Fruit fly (Drosophila melanogaster) whole organism, embryonic: ENCODE measurements around the gene mRRF2.

Experiments used
- ATbp ChIP-seq: fragments of 200-800 bp; sonication (Bioruptor generic); optimal IDR thresholded peaks from 2 replicates; lab custom pipeline; 2017; ENCODE audit warnings: missing biosample characterization, mild to moderate bottlenecking, missing genetic modification characterization, missing genetic modification reagents
- CG1024 ChIP-seq: fragments of 200-800 bp; sonication (Bioruptor generic); IDR thresholded peaks from 2 replicates; pipeline ENCODE4 v1.3.6; 2022; ENCODE audit warnings: missing biosample characterization, missing genetic modification characterization
- CG11085 ChIP-seq: fragments of 200-800 bp; sonication (Bioruptor generic); IDR thresholded peaks from 2 replicates; pipeline ENCODE4 v1.3.6; 2022; ENCODE audit warnings: missing biosample characterization, missing genetic modification characterization
- CG12744 ChIP-seq: fragments of 200-800 bp; sonication (Bioruptor generic); optimal IDR thresholded peaks from 2 replicates; lab custom pipeline; 2016; ENCODE audit warnings: missing biosample characterization, missing genetic modification characterization
- CG13775 ChIP-seq: fragments of 200-800 bp; sonication (Bioruptor generic); optimal IDR thresholded peaks from 3 replicates; lab custom pipeline; 2017; ENCODE audit warnings: missing biosample characterization, mild to moderate bottlenecking, missing genetic modification characterization
- CG2129 ChIP-seq: fragments of 200-800 bp; sonication (Bioruptor generic); IDR thresholded peaks from 2 replicates; pipeline ENCODE4 v1.3.6; 2022; ENCODE audit warnings: missing biosample characterization, missing genetic modification characterization; ENCODE audit not compliant: partially characterized antibody
- CG2678 ChIP-seq: fragments of 200-800 bp; sonication (Bioruptor generic); optimal IDR thresholded peaks from 3 replicates; lab custom pipeline; 2019; ENCODE audit warnings: missing biosample characterization, mild to moderate bottlenecking, missing genetic modification characterization, moderate library complexity
- CG31441 ChIP-seq: fragments of 200-800 bp; sonication (Bioruptor generic); IDR thresholded peaks from 2 replicates; pipeline ENCODE4 v1.3.6; 2022; ENCODE audit warnings: missing biosample characterization, missing genetic modification characterization
- CG3281 ChIP-seq: fragments of 200-800 bp; sonication (Bioruptor generic); optimal IDR thresholded peaks from 3 replicates; lab custom pipeline; 2017; ENCODE audit warnings: missing biosample characterization, mild to moderate bottlenecking, missing genetic modification characterization
- CG3838 ChIP-seq: fragments of 200-800 bp; sonication (Bioruptor generic); optimal IDR thresholded peaks from 3 replicates; lab custom pipeline; 2016; ENCODE audit warnings: missing biosample characterization, missing genetic modification characterization
- CG7357 ChIP-seq: fragments of 200-800 bp; sonication (Bioruptor generic); IDR thresholded peaks from 3 replicates; pipeline ENCODE4 v1.3.6; 2022; ENCODE audit warnings: missing biosample characterization, missing genetic modification characterization
- CG8924 ChIP-seq: fragments of 200-800 bp; optimal IDR thresholded peaks from 3 replicates; lab custom pipeline; 2019; ENCODE audit warnings: missing biosample characterization, mild to moderate bottlenecking, missing genetic modification characterization, moderate library complexity
- Deaf1 ChIP-seq: fragments of 200-800 bp; optimal IDR thresholded peaks from 3 replicates; lab custom pipeline; 2019; ENCODE audit warnings: missing biosample characterization, mild to moderate bottlenecking, missing genetic modification characterization, moderate library complexity
- Dek ChIP-seq: fragments of 200-800 bp; sonication (Bioruptor generic); optimal IDR thresholded peaks from 3 replicates; lab custom pipeline; 2019; ENCODE audit warnings: missing biosample characterization, mild to moderate bottlenecking, missing genetic modification characterization, moderate library complexity
- Eip74EF ChIP-seq, 2 experiments: fragments of 200-800 bp in 1 of 2; fragments of >200 bp in 1 of 2; sonication (Bioruptor generic) in 1 of 2; optimal IDR thresholded peaks; 2 replicates each; lab custom pipeline; 2017 to 2019; ENCODE audit warnings: missing biosample characterization in 2 of 2, missing genetic modification characterization in 2 of 2, mild to moderate bottlenecking in 1 of 2, moderate library complexity in 1 of 2
- HmgZ ChIP-seq: fragments of 200-800 bp; sonication (Bioruptor generic); optimal IDR thresholded peaks from 2 replicates; lab custom pipeline; 2018; ENCODE audit warnings: missing biosample characterization, mild to moderate bottlenecking, missing genetic modification characterization
- Mrtf ChIP-seq: fragments of 200-800 bp; sonication (Bioruptor generic); IDR thresholded peaks from 3 replicates; pipeline ENCODE4 v1.3.6; 2022; ENCODE audit warnings: missing biosample characterization, missing genetic modification characterization
- Pdp1 ChIP-seq, 2 experiments: fragments of 200-800 bp; sonication (Bioruptor generic); optimal IDR thresholded peaks; 3 replicates each; lab custom pipeline; 2016; ENCODE audit warnings: missing biosample characterization in 2 of 2, missing genetic modification characterization in 2 of 2, mild to moderate bottlenecking in 1 of 2, moderate library complexity in 1 of 2
- Ravus ChIP-seq: fragments of 200-800 bp; sonication (Bioruptor generic); IDR thresholded peaks from 2 replicates; pipeline ENCODE4 v1.3.6; 2022; ENCODE audit warnings: missing biosample characterization, missing genetic modification characterization
- Tbp ChIP-seq: fragments of >200 bp; optimal IDR thresholded peaks from 2 replicates; lab custom pipeline; 2018; ENCODE audit warnings: missing biosample characterization, missing genetic modification characterization
- bab2 ChIP-seq: fragments of 200-800 bp; sonication (Bioruptor generic); optimal IDR thresholded peaks from 2 replicates; lab custom pipeline; 2016; ENCODE audit warnings: missing biosample characterization, missing genetic modification characterization
- chif ChIP-seq, 2 experiments: fragments of 200-800 bp; sonication (Bioruptor generic); optimal IDR thresholded peaks; 3 replicates each; lab custom pipeline; 2016; ENCODE audit warnings: missing biosample characterization in 2 of 2, missing genetic modification characterization in 2 of 2
- da ChIP-seq: fragments of 200-800 bp; sonication (Bioruptor generic); optimal IDR thresholded peaks from 2 replicates; lab custom pipeline; 2016; ENCODE audit warnings: missing biosample characterization, missing genetic modification characterization
- dmrt99B ChIP-seq: fragments of 200-800 bp; sonication (Bioruptor generic); optimal IDR thresholded peaks from 2 replicates; lab custom pipeline; 2018; ENCODE audit warnings: missing biosample characterization, mild to moderate bottlenecking, missing genetic modification characterization, moderate library complexity
- exex ChIP-seq: fragments of 200-800 bp; sonication (Bioruptor generic); optimal IDR thresholded peaks from 4 replicates; lab custom pipeline; 2018; ENCODE audit warnings: missing biosample characterization, mild to moderate bottlenecking, missing genetic modification characterization, moderate library complexity
- gcm2 ChIP-seq: fragments of 200-800 bp; sonication (Bioruptor generic); optimal IDR thresholded peaks from 2 replicates; lab custom pipeline; 2016; ENCODE audit warnings: missing biosample characterization, missing genetic modification characterization
- insv ChIP-seq, 2 experiments: fragments of 200-800 bp; sonication (Bioruptor generic); optimal IDR thresholded peaks; 3 replicates each; lab custom pipeline; 2016 to 2018; ENCODE audit warnings: missing biosample characterization in 2 of 2, missing genetic modification characterization in 2 of 2
- knrl ChIP-seq: fragments of 200-800 bp; sonication (Bioruptor generic); IDR thresholded peaks from 3 replicates; pipeline ENCODE4 v1.3.6; 2022; ENCODE audit warnings: missing biosample characterization, missing genetic modification characterization; ENCODE audit not compliant: partially characterized antibody
- mirr ChIP-seq: fragments of 200-800 bp; sonication (Bioruptor generic); optimal IDR thresholded peaks from 3 replicates; lab custom pipeline; 2018; ENCODE audit warnings: missing biosample characterization, mild to moderate bottlenecking, missing genetic modification characterization
- odd ChIP-seq: fragments of 200-800 bp; sonication (Bioruptor generic); optimal IDR thresholded peaks from 2 replicates; lab custom pipeline; 2017; ENCODE audit warnings: missing biosample characterization, mild to moderate bottlenecking, missing genetic modification characterization
- pan ChIP-seq, 4 experiments: fragments of >200 bp in 3 of 4; fragments of 200-800 bp in 1 of 4; sonication (Bioruptor generic) in 1 of 4; optimal IDR thresholded peaks in 3 of 4; IDR thresholded peaks in 1 of 4; 2 replicates each; pipeline versions ENCODE4 v1.3.6 to Lab custom; 2017 to 2022; ENCODE audit warnings: missing biosample characterization in 2 of 4, missing genetic modification characterization in 2 of 4, mixed read lengths in 1 of 4
- pita ChIP-seq: fragments of 200-800 bp; sonication (Bioruptor generic); optimal IDR thresholded peaks from 2 replicates; lab custom pipeline; 2017; ENCODE audit warnings: missing biosample characterization, mild to moderate bottlenecking, missing genetic modification characterization
- ranshi ChIP-seq: fragments of 200-800 bp; sonication (Bioruptor generic); IDR thresholded peaks from 2 replicates; pipeline ENCODE4 v1.3.6; 2022; ENCODE audit warnings: missing biosample characterization, missing genetic modification characterization
- schlank ChIP-seq: fragments of 200-800 bp; sonication (Bioruptor generic); optimal IDR thresholded peaks from 2 replicates; lab custom pipeline; 2018; ENCODE audit warnings: missing biosample characterization, mild to moderate bottlenecking, missing genetic modification characterization
- sd ChIP-seq: fragments of 200-800 bp; sonication (Bioruptor generic); optimal IDR thresholded peaks from 3 replicates; lab custom pipeline; 2018; ENCODE audit warnings: missing biosample characterization, mild to moderate bottlenecking, missing genetic modification characterization, moderate library complexity
- slbo ChIP-seq: fragments of 200-800 bp; sonication (Bioruptor generic); IDR thresholded peaks from 2 replicates; pipeline ENCODE4 v1.3.6; 2022; ENCODE audit warnings: missing biosample characterization, missing genetic modification characterization
- tna ChIP-seq: fragments of 200-800 bp; sonication (Bioruptor generic); IDR thresholded peaks from 2 replicates; pipeline ENCODE4 v1.3.6; 2022; ENCODE audit warnings: missing biosample characterization, missing genetic modification characterization; ENCODE audit not compliant: partially characterized antibody
- trh ChIP-seq: fragments of 200-800 bp; sonication (Bioruptor generic); optimal IDR thresholded peaks from 2 replicates; lab custom pipeline; 2016; ENCODE audit warnings: missing biosample characterization, missing genetic modification characterization
- tx ChIP-seq: fragments of 200-800 bp; sonication (Bioruptor generic); optimal IDR thresholded peaks from 2 replicates; lab custom pipeline; 2016; ENCODE audit warnings: missing biosample characterization, missing genetic modification characterization
- unpg ChIP-seq: fragments of 200-800 bp; sonication (Bioruptor generic); optimal IDR thresholded peaks from 3 replicates; lab custom pipeline; 2018; ENCODE audit warnings: missing biosample characterization, mild to moderate bottlenecking, missing genetic modification characterization, moderate library complexity
- wdn ChIP-seq: fragments of 200-800 bp; sonication (Bioruptor generic); IDR thresholded peaks from 2 replicates; pipeline ENCODE4 v1.3.6; 2022; ENCODE audit warnings: missing biosample characterization, missing genetic modification characterization

The mRRF2 gene

DNA sequence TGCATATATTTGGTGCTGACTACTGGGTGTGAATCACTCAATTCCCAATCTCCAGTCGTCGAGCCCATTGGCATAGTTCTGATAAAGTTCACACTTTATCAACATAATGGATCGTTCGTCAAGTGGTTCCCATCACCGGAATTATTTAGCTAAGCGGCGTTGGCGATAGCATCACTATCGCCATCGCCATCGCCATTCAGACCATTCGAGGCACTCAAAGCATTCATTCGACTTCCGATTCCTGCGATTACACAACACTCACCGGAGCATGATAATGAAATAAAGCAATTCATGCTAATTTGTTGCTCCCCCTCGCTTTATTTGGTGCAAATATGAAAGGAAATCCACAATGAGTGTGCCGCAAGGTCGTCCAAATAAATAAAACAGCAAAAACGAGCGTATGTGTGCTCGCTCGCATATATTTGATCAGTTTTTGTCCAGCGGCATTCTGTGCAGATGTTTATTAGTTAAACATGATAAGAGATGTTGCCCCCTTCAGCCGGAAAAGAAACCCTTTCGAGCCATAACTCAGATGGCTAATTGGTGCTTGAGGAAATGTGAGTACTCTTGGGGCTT, 18.1 kb upstream of the mRRF2 start (continued):
- TF ChIP-seq gcm2 (GFP tag; lab: Kevin White, UChicago), result no peak
- no peak for TF ChIP-seq insv (GFP tag; optimal IDR thresholded peaks at IDR 0.05; lab: Kevin White, UChicago)
- TF ChIP-seq CG2129 (GFP tag; lab: Robert Waterston, UW), result no peak
- TF ChIP-seq CG13775 (GFP tag; lab: Kevin White, UChicago), result no peak
- no peak for TF ChIP-seq CG1024 (GFP tag; lab: Robert Waterston, UW)
- TF ChIP-seq CG7357 (GFP tag; lab: Robert Waterston, UW), result no peak
- TF ChIP-seq slbo (GFP tag; lab: Robert Waterston, UW), result no peak
- TF ChIP-seq Deaf1 (tag; lab: Kevin White, UChicago), result no peak
- no peak for TF ChIP-seq dmrt99B (tag; lab: Kevin White, UChicago)
- TF ChIP-seq HmgZ (tag; lab: Kevin White, UChicago), result peak; percentile 30
- no peak for TF ChIP-seq schlank
- no peak for TF ChIP-seq Ravus (GFP tag; lab: Robert Waterston, UW)
- TF ChIP-seq trh, result no peak
- no peak for TF ChIP-seq tna
- peak; percentile 95 for TF ChIP-seq exex (tag; lab: Kevin White, UChicago)
- TF ChIP-seq Pdp1 (GFP tag; optimal IDR thresholded peaks at IDR 0.05; lab: Kevin White, UChicago), result peak in 1 of 2 experiments; percentile 96
- no peak for TF ChIP-seq ranshi (GFP tag; lab: Robert Waterston, UW)
- TF ChIP-seq ATbp (GFP tag; lab: Kevin White, UChicago), result no peak
- peak; percentile 4 for TF ChIP-seq CG3281 (GFP tag; lab: Kevin White, UChicago)
- TF ChIP-seq mirr (GFP tag; lab: Kevin White, UChicago), result peak; percentile 62
- TF ChIP-seq sd (tag; lab: Kevin White, UChicago), result peak; percentile 86
- TF ChIP-seq CG11085 (GFP tag; lab: Robert Waterston, UW), result no peak
- TF ChIP-seq wdn, result no peak
- TF ChIP-seq CG3838 (GFP tag; lab: Kevin White, UChicago), result no peak
- no peak for TF ChIP-seq pan (optimal IDR thresholded peaks at IDR 0.05; lab: Kevin White, UChicago)
- no peak for TF ChIP-seq pan (GFP tag; optimal IDR thresholded peaks at IDR 0.05 in 1 of 2, IDR thresholded peaks at IDR 0.05 in 1 of 2)
- TF ChIP-seq Tbp (GFP tag; lab: Kevin White, UChicago), result no peak
- TF ChIP-seq odd (GFP tag; lab: Kevin White, UChicago), result no peak
- TF ChIP-seq CG12744, result no peak
- TF ChIP-seq da (GFP tag; lab: Kevin White, UChicago), result no peak
- TF ChIP-seq CG31441, result no peak
- peak; percentile 10 for TF ChIP-seq CG2678 (tag; lab: Kevin White, UChicago)
- TF ChIP-seq knrl (GFP tag; lab: Robert Waterston, UW), result no peak
- no peak for TF ChIP-seq pita (GFP tag; lab: Kevin White, UChicago)
- no peak for TF ChIP-seq unpg (GFP tag; lab: Kevin White, UChicago)
- no peak for TF ChIP-seq CG8924
- no peak for TF ChIP-seq bab2 (GFP tag; lab: Kevin White, UChicago)
- TF ChIP-seq Eip74EF (GFP tag; optimal IDR thresholded peaks at IDR 0.05; lab: Kevin White, UChicago), result peak in 1 of 2 experiments; percentile 9
- TF ChIP-seq Mrtf (GFP tag; lab: Robert Waterston, UW), result no peak
- no peak for TF ChIP-seq tx (GFP tag; lab: Kevin White, UChicago)
- TF ChIP-seq Dek (tag; lab: Kevin White, UChicago), result no peak
- TF ChIP-seq chif (GFP tag; optimal IDR thresholded peaks at IDR 0.05; lab: Kevin White, UChicago), result no peak
